Fruit fly (Drosophila melanogaster) whole organism, embryonic: Measurements from ENCODE around the gene sif.

Source experiments
- Ada2b ChIP-seq: fragments of 200-800 bp; sonication (Bioruptor generic); IDR thresholded peaks from 2 replicates; pipeline ENCODE4 v1.3.6; 2022; ENCODE audit warnings: missing biosample characterization, missing genetic modification characterization
- Adf1 ChIP-seq: fragments of 200-800 bp; sonication (Bioruptor generic); IDR thresholded peaks from 2 replicates; pipeline ENCODE4 v1.3.6; 2022; ENCODE audit warnings: missing biosample characterization, missing genetic modification characterization
- Bdp1 ChIP-seq: fragments of 200-800 bp; sonication (Bioruptor generic); optimal IDR thresholded peaks from 3 replicates; lab custom pipeline; 2016; ENCODE audit warnings: missing biosample characterization, missing genetic modification characterization
- CG1529 ChIP-seq: fragments of 200-800 bp; sonication (Bioruptor generic); optimal IDR thresholded peaks from 3 replicates; lab custom pipeline; 2018; ENCODE audit warnings: missing biosample characterization, missing genetic modification characterization
- CG2875 ChIP-seq: fragments of 200-800 bp; sonication (Bioruptor generic); optimal IDR thresholded peaks from 2 replicates; lab custom pipeline; 2017; ENCODE audit warnings: missing biosample characterization, mild to moderate bottlenecking, missing genetic modification characterization, missing genetic modification reagents
- CG3726 ChIP-seq: fragments of 200-800 bp; sonication (Bioruptor generic); IDR thresholded peaks from 3 replicates; pipeline ENCODE4, ENCODE4 v1.3.6; 2022; ENCODE audit warnings: missing biosample characterization, missing genetic modification characterization
- CG4328 ChIP-seq: fragments of 200-800 bp; sonication (Bioruptor generic); optimal IDR thresholded peaks from 3 replicates; lab custom pipeline; 2017; ENCODE audit warnings: missing biosample characterization, missing genetic modification reagents, missing genetic modification characterization
- Camta ChIP-seq: fragments of 200-800 bp; sonication (Bioruptor generic); optimal IDR thresholded peaks from 2 replicates; lab custom pipeline; 2016; ENCODE audit warnings: missing biosample characterization, missing genetic modification characterization
- Deaf1 ChIP-seq: fragments of 200-800 bp; optimal IDR thresholded peaks from 3 replicates; lab custom pipeline; 2019; ENCODE audit warnings: missing biosample characterization, mild to moderate bottlenecking, missing genetic modification characterization, moderate library complexity
- Ets65A ChIP-seq: fragments of 200-800 bp; sonication (Bioruptor generic); peaks from one replicate; lab custom pipeline; 2016; ENCODE audit warnings: missing biosample characterization, missing genetic modification characterization
- Hmr ChIP-seq: fragments of 200-800 bp; sonication (Bioruptor generic); optimal IDR thresholded peaks from 3 replicates; lab custom pipeline; 2017; ENCODE audit warnings: mild to moderate bottlenecking, missing biosample characterization, missing genetic modification reagents, missing genetic modification characterization
- Jarid2 ChIP-seq: fragments of 200-800 bp; sonication (Bioruptor generic); optimal IDR thresholded peaks from 3 replicates; lab custom pipeline; 2017; ENCODE audit warnings: mild to moderate bottlenecking, missing biosample characterization, missing genetic modification reagents, missing genetic modification characterization
- Lhr ChIP-seq: fragments of 200-800 bp; sonication (Bioruptor generic); optimal IDR thresholded peaks from 3 replicates; lab custom pipeline; 2017; ENCODE audit warnings: mild to moderate bottlenecking, missing biosample characterization, missing genetic modification reagents, missing genetic modification characterization
- Lim3 ChIP-seq: fragments of 200-800 bp; sonication (Bioruptor generic); IDR thresholded peaks from 2 replicates; pipeline ENCODE4 v1.3.6; 2022; ENCODE audit warnings: missing biosample characterization, missing genetic modification characterization
- Med ChIP-seq: fragments of 200-800 bp; sonication (Bioruptor generic); peaks from one replicate; lab custom pipeline; 2016; ENCODE audit warnings: missing biosample characterization, missing genetic modification characterization, mild to moderate bottlenecking, inconsistent platforms, moderate library complexity
- Nf-YC ChIP-seq: fragments of 200-800 bp; optimal IDR thresholded peaks from 3 replicates; lab custom pipeline; 2019; ENCODE audit warnings: missing biosample characterization, mild to moderate bottlenecking, missing genetic modification characterization, moderate library complexity
- Side ChIP-seq: fragments of 200-800 bp; sonication (Bioruptor generic); optimal IDR thresholded peaks from 2 replicates; lab custom pipeline; 2016; ENCODE audit warnings: missing biosample characterization, missing genetic modification characterization
- Trl ChIP-seq, 3 experiments: fragments of >200 bp in 2 of 3; fragments of 200-800 bp in 1 of 3; sonication (Bioruptor generic) in 1 of 3; optimal IDR thresholded peaks; 2 replicates in 1 of 3; 3 replicates in 2 of 3; lab custom pipeline; 2016 to 2017; ENCODE audit warnings: missing biosample characterization in 1 of 3, missing genetic modification characterization in 1 of 3
- Xrp1 ChIP-seq: fragments of 200-800 bp; sonication (Bioruptor generic); IDR thresholded peaks from 2 replicates; pipeline ENCODE4 v1.3.6; 2022; ENCODE audit warnings: missing biosample characterization, missing genetic modification characterization
- abd-A ChIP-seq: fragments of 200-800 bp; sonication (Bioruptor generic); optimal IDR thresholded peaks from 3 replicates; lab custom pipeline; 2019; ENCODE audit warnings: missing biosample characterization, mild to moderate bottlenecking, missing genetic modification characterization, moderate library complexity
- amos ChIP-seq: fragments of 200-800 bp; sonication (Bioruptor generic); IDR thresholded peaks from 2 replicates; pipeline ENCODE4 v1.3.6; 2022; ENCODE audit warnings: missing biosample characterization, missing genetic modification characterization; ENCODE audit not compliant: partially characterized antibody
- corto ChIP-seq: fragments of 200-800 bp; sonication (Bioruptor generic); optimal IDR thresholded peaks from 2 replicates; lab custom pipeline; 2016; ENCODE audit warnings: missing biosample characterization, mild to moderate bottlenecking, missing genetic modification characterization, moderate library complexity
- crol ChIP-seq: fragments of 200-800 bp; sonication (Bioruptor generic); IDR thresholded peaks from 2 replicates; pipeline ENCODE4 v1.3.6; 2022; ENCODE audit warnings: missing biosample characterization, missing genetic modification characterization
- disco-r ChIP-seq: fragments of 200-800 bp; sonication (Bioruptor generic); optimal IDR thresholded peaks from 2 replicates; lab custom pipeline; 2016; ENCODE audit warnings: missing biosample characterization, missing genetic modification characterization
- gt ChIP-seq: fragments of 200-800 bp; sonication (Bioruptor generic); IDR thresholded peaks from 2 replicates; pipeline ENCODE4 v1.3.6; 2022; ENCODE audit warnings: missing biosample characterization, missing genetic modification characterization
- hkb ChIP-seq, 2 experiments: fragments of 200-800 bp in 1 of 2; fragments of >200 bp in 1 of 2; sonication (Bioruptor generic) in 1 of 2; IDR thresholded peaks in 1 of 2; optimal IDR thresholded peaks in 1 of 2; 2 replicates each; pipeline versions ENCODE4 v1.3.6 to Lab custom; 2017 to 2022; ENCODE audit warnings: missing biosample characterization in 1 of 2, missing genetic modification characterization in 1 of 2
- hth ChIP-seq: fragments of >200 bp; optimal IDR thresholded peaks from 2 replicates; lab custom pipeline; 2017; ENCODE audit warnings: inconsistent platforms
- maf-S ChIP-seq: fragments of 200-800 bp; sonication (Bioruptor generic); optimal IDR thresholded peaks from 2 replicates; lab custom pipeline; 2016; ENCODE audit warnings: missing biosample characterization, missing genetic modification characterization
- mld ChIP-seq: fragments of 200-800 bp; sonication (Bioruptor generic); IDR thresholded peaks from 3 replicates; pipeline ENCODE4 v1.3.6; 2022; ENCODE audit warnings: missing biosample characterization, missing genetic modification characterization; ENCODE audit not compliant: partially characterized antibody
- nerfin-1 ChIP-seq: fragments of 200-800 bp; sonication (Bioruptor generic); optimal IDR thresholded peaks from 3 replicates; lab custom pipeline; 2019; ENCODE audit warnings: missing biosample characterization, mild to moderate bottlenecking, missing genetic modification characterization, moderate library complexity
- peb ChIP-seq: fragments of 200-800 bp; sonication (Bioruptor generic); IDR thresholded peaks from 2 replicates; pipeline ENCODE4 v1.3.6; 2022; ENCODE audit warnings: missing biosample characterization, missing genetic modification characterization
- pros ChIP-seq: fragments of 200-800 bp; sonication (Bioruptor generic); optimal IDR thresholded peaks from 3 replicates; lab custom pipeline; 2019; ENCODE audit warnings: missing biosample characterization, mild to moderate bottlenecking, missing genetic modification characterization, moderate library complexity

sif gene

dm6 chr3L:5686274-5686673 lies 28.6 kb downstream of the sif start:
- TF ChIP-seq Side (GFP tag; lab: Kevin White, UChicago) (no peak), maf-S (no peak), CG3726 (GFP tag; lab: Robert Waterston, UW) (no peak), abd-A (tag; lab: Kevin White, UChicago) (peak; percentile 51), Xrp1 (GFP tag; lab: Robert Waterston, UW) (no peak), Ets65A (GFP tag; lab: Kevin White, UChicago) (peak; percentile 72), Bdp1 (no peak), Lhr (GFP tag; lab: Kevin White, UChicago) (no peak), corto (no peak), hth (no peak), CG4328 (GFP tag; lab: Kevin White, UChicago) (no peak)

- TF ChIP-seq disco-r (GFP tag; lab: Kevin White, UChicago) (no peak), Deaf1 (peak; percentile 98), Ada2b (GFP tag; lab: Robert Waterston, UW) (no peak), Med (GFP tag; lab: Kevin White, UChicago) (peak; percentile 21), hkb (optimal IDR thresholded peaks at IDR 0.05; lab: Kevin White, UChicago) (no peak), hkb (GFP tag; IDR thresholded peaks at IDR 0.05; lab: Robert Waterston, UW) (no peak), Jarid2 (GFP tag; lab: Kevin White, UChicago) (peak; percentile 50), CG4328 (GFP tag; lab: Kevin White, UChicago) (no peak), Hmr (GFP tag; lab: Kevin White, UChicago) (no peak), Adf1 (GFP tag; lab: Robert Waterston, UW) (peak; percentile 80), Lim3 (no peak), Bdp1 (no peak), abd-A (tag; lab: Kevin White, UChicago) (no peak), Trl (optimal IDR thresholded peaks at IDR 0.05; lab: Kevin White, UChicago) (peak; percentile 33 to 70), Trl (GFP tag; optimal IDR thresholded peaks at IDR 0.05; lab: Kevin White, UChicago) (no peak), peb (GFP tag; lab: Robert Waterston, UW) (no peak), CG1529 (GFP tag; lab: Kevin White, UChicago) (no peak), Camta (GFP tag; lab: Kevin White, UChicago) (no peak), amos (GFP tag; lab: Robert Waterston, UW) (no peak), Nf-YC (tag; lab: Kevin White, UChicago) (peak; percentile 4), nerfin-1 (tag; lab: Kevin White, UChicago) (peak; percentile 77), hth (no peak), CG2875 (GFP tag; lab: Kevin White, UChicago) (no peak)
These were observed 33.3 kb downstream of the sif start for dm6 chr3L:5690994-5691503.

dm6 chr3L:5713031-5713430 lies 55.3 kb downstream of the sif start, which contains the start of gene CG44521:
CG44521 (plus strand) TSS chr3L:5713331.
- TF ChIP-seq pros (GFP tag; lab: Kevin White, UChicago), result no peak
- peak; percentile 23 for TF ChIP-seq Ets65A (GFP tag; lab: Kevin White, UChicago)
- TF ChIP-seq, all 482 proteins: peak for 1

- no peak for TF ChIP-seq mld (GFP tag; lab: Robert Waterston, UW)
- TF ChIP-seq crol, result peak; percentile 51; the same call in 1 of the 2 replicates
- no peak for TF ChIP-seq gt (GFP tag; lab: Robert Waterston, UW)
- peak; percentile 72 for TF ChIP-seq abd-A (tag; lab: Kevin White, UChicago)
- TF ChIP-seq, all 482 proteins: peak for 2
These were observed 73.9 kb downstream of the sif start for dm6 chr3L:5731639-5732038.
